Worm (Caenorhabditis elegans) whole organism, L2 larva: Measurements from ENCODE around the gene hum-8.
"Not testable (repeated sequence)": the region's sequence is repeated elsewhere in the genome, so short reads cannot be mapped to it uniquely, and the experiment has no call there.

ENCODE experiments used
- C34F6.9 ChIP-seq: fragments of 150-350 bp; optimal IDR thresholded peaks from 2 replicates; lab custom pipeline; 2014; ENCODE audit warnings: missing biosample characterization, missing genetic modification characterization
- F13H6.1 ChIP-seq: sonication (generic microtip); optimal IDR thresholded peaks from 2 replicates; lab custom pipeline; 2016; ENCODE audit warnings: missing genetic modification characterization, missing compliant biosample characterization
- R02D3.7 ChIP-seq: fragments of 150-350 bp; optimal IDR thresholded peaks from 2 replicates; lab custom pipeline; 2014; ENCODE audit warnings: missing biosample characterization, missing genetic modification characterization
- Y55F3AM.14 ChIP-seq: fragments of 200-800 bp; sonication (Bioruptor generic); optimal IDR thresholded peaks from 2 replicates; lab custom pipeline; 2018; ENCODE audit warnings: mild to moderate bottlenecking, missing genetic modification characterization, missing compliant biosample characterization
- ZK546.5 ChIP-seq: sonication (generic microtip); optimal IDR thresholded peaks from 2 replicates; lab custom pipeline; 2017; ENCODE audit warnings: missing biosample characterization, missing genetic modification characterization
- aly-2 ChIP-seq: fragments of 150-350 bp; optimal IDR thresholded peaks from 2 replicates; lab custom pipeline; 2014; ENCODE audit warnings: missing biosample characterization, missing genetic modification characterization
- ama-1 ChIP-seq: fragments of 150-350 bp; optimal IDR thresholded peaks from 2 replicates; lab custom pipeline; 2018; ENCODE audit warnings: inconsistent platforms
- blmp-1 ChIP-seq: sonication (generic microtip); optimal IDR thresholded peaks from 2 replicates; lab custom pipeline; 2017; ENCODE audit warnings: missing genetic modification characterization, mild to moderate bottlenecking, missing compliant biosample characterization, antibody characterized with exemption, moderate library complexity; ENCODE audit not compliant: insufficient read depth
- ceh-82 ChIP-seq: fragments of 150-350 bp; optimal IDR thresholded peaks from 2 replicates; lab custom pipeline; 2014; ENCODE audit warnings: missing biosample characterization, missing genetic modification characterization
- crh-2 ChIP-seq: sonication (generic microtip); optimal IDR thresholded peaks from 2 replicates; lab custom pipeline; 2017; ENCODE audit warnings: missing biosample characterization, missing genetic modification characterization
- egl-27 ChIP-seq: sonication (generic microtip); optimal IDR thresholded peaks from 3 replicates; lab custom pipeline; 2017; ENCODE audit warnings: missing biosample characterization, missing genetic modification reagents, missing genetic modification characterization
- elt-1 ChIP-seq: fragments of 150-350 bp; optimal IDR thresholded peaks from 2 replicates; lab custom pipeline; 2014; ENCODE audit warnings: missing biosample characterization, missing genetic modification characterization
- fos-1 ChIP-seq: fragments of 150-350 bp; optimal IDR thresholded peaks from 2 replicates; lab custom pipeline; 2014; ENCODE audit warnings: missing biosample characterization, missing genetic modification characterization
- gmeb-1 ChIP-seq: fragments of 150-350 bp; optimal IDR thresholded peaks from 2 replicates; lab custom pipeline; 2014; ENCODE audit warnings: missing biosample characterization, missing genetic modification characterization
- lin-11 ChIP-seq: fragments of 150-350 bp; sonication (generic microtip); optimal IDR thresholded peaks from 2 replicates; lab custom pipeline; 2014; ENCODE audit warnings: missing biosample characterization, missing genetic modification characterization, inconsistent platforms, mixed read lengths
- lin-13 ChIP-seq: fragments of 150-350 bp; optimal IDR thresholded peaks from 2 replicates; lab custom pipeline; 2014; ENCODE audit warnings: missing biosample characterization, missing genetic modification reagents, missing genetic modification characterization
- lin-39 ChIP-seq: fragments of 150-350 bp; optimal IDR thresholded peaks from 2 replicates; lab custom pipeline; 2014; ENCODE audit warnings: missing biosample characterization, missing genetic modification reagents, missing genetic modification characterization
- lsy-2 ChIP-seq, 2 experiments: fragments of 150-350 bp in 1 of 2; sonication (generic microtip) in 1 of 2; optimal IDR thresholded peaks; 2 replicates each; lab custom pipeline; 2014 to 2017; ENCODE audit warnings: missing biosample characterization in 2 of 2, missing genetic modification characterization in 2 of 2
- mab-5 ChIP-seq: fragments of 150-350 bp; optimal IDR thresholded peaks from 2 replicates; lab custom pipeline; 2014; ENCODE audit warnings: missing biosample characterization, missing genetic modification characterization
- mbf-1 ChIP-seq: sonication (generic microtip); optimal IDR thresholded peaks from 2 replicates; lab custom pipeline; 2017; ENCODE audit warnings: missing biosample characterization, missing genetic modification characterization
- mdl-1 ChIP-seq, 2 experiments: fragments of 150-350 bp in 1 of 2; sonication (generic microtip) in 1 of 2; optimal IDR thresholded peaks; 2 replicates each; lab custom pipeline; 2017; ENCODE audit warnings: missing biosample characterization in 2 of 2, missing genetic modification characterization in 2 of 2
- nhr-10 ChIP-seq: sonication (generic microtip); optimal IDR thresholded peaks from 2 replicates; lab custom pipeline; 2017; ENCODE audit warnings: missing biosample characterization, missing genetic modification characterization
- nhr-11 ChIP-seq: fragments of 150-350 bp; optimal IDR thresholded peaks from 2 replicates; lab custom pipeline; 2014; ENCODE audit warnings: missing biosample characterization, missing genetic modification characterization
- nhr-12 ChIP-seq: fragments of 150-350 bp; optimal IDR thresholded peaks from 2 replicates; lab custom pipeline; 2014; ENCODE audit warnings: missing biosample characterization, missing genetic modification characterization
- nhr-129 ChIP-seq: fragments of 150-350 bp; optimal IDR thresholded peaks from 2 replicates; lab custom pipeline; 2014; ENCODE audit warnings: missing biosample characterization, missing genetic modification characterization
- nhr-21 ChIP-seq: fragments of 150-350 bp; optimal IDR thresholded peaks from 2 replicates; lab custom pipeline; 2014; ENCODE audit warnings: missing biosample characterization, missing genetic modification characterization
- nhr-23 ChIP-seq: fragments of 150-350 bp; optimal IDR thresholded peaks from 2 replicates; lab custom pipeline; 2014; ENCODE audit warnings: missing biosample characterization, missing genetic modification reagents, missing genetic modification characterization
- nhr-25 ChIP-seq: fragments of 150-350 bp; sonication (generic microtip); optimal IDR thresholded peaks from 3 replicates; lab custom pipeline; 2014; ENCODE audit warnings: missing biosample characterization, missing genetic modification characterization
- nhr-6 ChIP-seq: fragments of 150-350 bp; optimal IDR thresholded peaks from 2 replicates; lab custom pipeline; 2014; ENCODE audit warnings: missing biosample characterization, missing genetic modification characterization
- nhr-77 ChIP-seq: fragments of 150-350 bp; optimal IDR thresholded peaks from 2 replicates; lab custom pipeline; 2014; ENCODE audit warnings: missing biosample characterization, missing genetic modification characterization
- peb-1 ChIP-seq: fragments of 150-350 bp; optimal IDR thresholded peaks from 2 replicates; lab custom pipeline; 2014; ENCODE audit warnings: missing biosample characterization, missing genetic modification characterization
- sem-4 ChIP-seq: fragments of 150-350 bp; optimal IDR thresholded peaks from 2 replicates; lab custom pipeline; 2014; ENCODE audit warnings: missing biosample characterization, missing genetic modification reagents, missing genetic modification characterization
- skn-1 ChIP-seq: sonication (generic microtip); optimal IDR thresholded peaks from 2 replicates; lab custom pipeline; 2017; ENCODE audit warnings: missing biosample characterization, missing genetic modification characterization
- sma-3 ChIP-seq: sonication (generic microtip); optimal IDR thresholded peaks from 2 replicates; lab custom pipeline; 2016; ENCODE audit warnings: missing genetic modification reagents, missing genetic modification characterization, missing compliant biosample characterization
- sma-9 ChIP-seq, 2 experiments: fragments of 150-350 bp in 1 of 2; sonication (generic microtip) in 1 of 2; optimal IDR thresholded peaks; 2 replicates each; lab custom pipeline; 2014 to 2016; ENCODE audit warnings: missing genetic modification characterization in 2 of 2, mild to moderate bottlenecking in 1 of 2, missing biosample characterization in 1 of 2, missing compliant biosample characterization in 1 of 2, missing genetic modification reagents in 1 of 2, moderate library complexity in 1 of 2
- snpc-4 ChIP-seq: fragments of 150-350 bp; optimal IDR thresholded peaks from 2 replicates; lab custom pipeline; 2014; ENCODE audit warnings: missing biosample characterization, missing genetic modification characterization
- unc-55 ChIP-seq: fragments of 150-350 bp; sonication (generic microtip); optimal IDR thresholded peaks from 3 replicates; lab custom pipeline; 2014; ENCODE audit warnings: missing biosample characterization, missing genetic modification reagents, missing genetic modification characterization
- zag-1 ChIP-seq: fragments of 150-350 bp; optimal IDR thresholded peaks from 2 replicates; lab custom pipeline; 2014; ENCODE audit warnings: missing biosample characterization, missing genetic modification characterization
- ztf-11 ChIP-seq: sonication (generic microtip); optimal IDR thresholded peaks from 2 replicates; lab custom pipeline; 2017; ENCODE audit warnings: missing biosample characterization, missing genetic modification characterization
- ztf-4 ChIP-seq: fragments of 150-350 bp; optimal IDR thresholded peaks from 2 replicates; lab custom pipeline; 2014; ENCODE audit warnings: missing biosample characterization, missing genetic modification characterization

Gene hum-8

DNA sequence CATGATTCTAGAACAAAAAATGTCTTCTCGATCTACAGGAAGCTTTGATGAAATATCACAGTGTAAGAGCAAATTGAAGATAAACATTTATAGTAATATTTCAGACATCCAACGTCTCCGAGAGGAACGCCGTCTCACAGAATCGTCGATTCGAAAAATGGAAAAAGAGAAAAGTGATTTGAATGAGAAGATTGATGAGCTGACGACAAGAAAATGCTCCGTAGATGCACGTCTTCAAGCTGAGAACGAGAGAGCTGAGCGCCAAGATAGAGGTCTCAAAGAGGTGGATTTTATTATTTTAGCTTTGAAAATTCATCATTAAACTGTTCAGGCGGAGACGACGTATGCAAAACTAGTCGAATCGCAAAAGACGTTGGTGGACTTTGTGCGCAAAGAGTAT, 52.3 kb downstream of the hum-8 start, which contains the start of gene ssna-1:
Gene ssna-1, plus strand, starts transcription at position 12 of the 400 bp plus-strand sequence.
- no peak for TF ChIP-seq nhr-12 (tag; lab: Kevin White, UChicago)
- no peak for TF ChIP-seq mdl-1 (tag; optimal IDR thresholded peaks at IDR 0.05; lab: Kevin White, UChicago)
- no peak for TF ChIP-seq unc-55 (GFP tag; lab: Kevin White, UChicago)
- no peak for TF ChIP-seq aly-2 (tag; lab: Kevin White, UChicago)
- no peak for TF ChIP-seq egl-27 (tag; lab: Kevin White, UChicago)
- no peak for TF ChIP-seq mab-5 (tag; lab: Kevin White, UChicago)
- TF ChIP-seq ZK546.5 (tag; lab: Kevin White, UChicago): no peak

ce11 chrIV:387283-388048, 52.9 kb downstream of the hum-8 start:
- TF ChIP-seq nhr-10 (tag; lab: Kevin White, UChicago): no peak
- no peak for TF ChIP-seq sma-3
- no peak for TF ChIP-seq skn-1
- no peak for TF ChIP-seq lin-11 (tag; lab: Kevin White, UChicago)
- TF ChIP-seq, all 48 proteins: peak for 0

- TF ChIP-seq mbf-1 (tag; lab: Kevin White, UChicago) (no peak), nhr-10 (tag; lab: Kevin White, UChicago) (no peak), nhr-6 (no peak), zag-1 (tag; lab: Kevin White, UChicago) (no peak), nhr-23 (tag; lab: Kevin White, UChicago) (no peak), egl-27 (tag; lab: Kevin White, UChicago) (no peak), sma-9 (GFP tag; optimal IDR thresholded peaks at IDR 0.05; lab: Kevin White, UChicago) (no peak), sma-9 (tag; optimal IDR thresholded peaks at IDR 0.05; lab: Kevin White, UChicago) (no peak), ztf-11 (tag; lab: Kevin White, UChicago) (no peak), Y55F3AM.14 (GFP tag; lab: Kevin White, UChicago) (no peak), elt-1 (no peak), mdl-1 (tag; optimal IDR thresholded peaks at IDR 0.05; lab: Kevin White, UChicago) (no peak), crh-2 (tag; lab: Kevin White, UChicago) (no peak), nhr-129 (tag; lab: Kevin White, UChicago) (no peak), nhr-11 (tag; lab: Kevin White, UChicago) (no peak), nhr-77 (no peak), sem-4 (tag; lab: Kevin White, UChicago) (no peak), peb-1 (tag; lab: Kevin White, UChicago) (no peak)
- TF ChIP-seq, all 48 proteins: peak for 0
These were observed 53.8 kb downstream of the hum-8 start, which contains the start of gene T07A9.14 for ce11 chrIV:386576-386975. Gene T07A9.14 (plus strand): TSS chrIV:386699.

DNA sequence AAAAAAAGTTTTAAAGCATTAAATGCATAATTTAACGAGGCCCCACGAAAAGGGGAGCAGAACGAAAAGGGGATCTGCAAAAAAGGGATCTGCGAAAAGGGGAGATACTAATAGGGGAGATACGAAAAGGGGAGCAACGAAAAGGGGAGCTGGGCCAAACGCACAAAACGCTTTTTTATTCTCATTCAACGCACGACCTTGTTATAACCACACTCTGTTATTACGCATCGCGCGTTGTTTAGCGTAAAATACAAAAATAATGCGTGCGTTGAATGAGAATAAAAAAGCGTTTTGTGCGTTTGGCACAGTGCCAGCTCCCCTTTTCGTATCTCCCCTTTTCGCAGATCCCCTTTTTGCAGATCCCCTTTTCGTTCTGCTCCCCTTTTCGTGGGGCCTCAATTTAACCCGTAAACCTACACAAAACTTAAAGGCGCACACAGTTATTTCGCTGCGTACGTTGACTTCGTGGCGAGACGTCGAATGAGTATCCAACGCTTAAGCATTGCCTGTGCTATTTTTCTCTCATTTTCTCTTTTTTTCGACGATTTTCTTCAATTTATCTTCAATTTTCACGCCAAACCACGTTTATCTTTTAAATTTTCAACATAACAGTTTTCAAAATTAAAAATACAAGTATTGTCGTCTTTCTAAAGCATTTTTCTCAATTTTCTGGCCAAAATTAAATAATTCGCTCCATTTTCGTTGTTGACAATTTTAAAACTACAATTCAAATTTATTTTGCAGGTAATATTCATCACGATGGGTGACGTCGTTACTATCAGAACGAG, 55.0 kb downstream of the hum-8 start, which contains the start of gene rps-24:
Gene rps-24, plus strand, starts transcription at position 738 of the 788 bp plus-strand sequence.
- TF ChIP-seq sma-3: peak; percentile 97
- peak; percentile 81 for TF ChIP-seq nhr-25 (tag; lab: Kevin White, UChicago)
- TF ChIP-seq blmp-1: peak; percentile 49
- TF ChIP-seq fos-1 (tag; lab: Kevin White, UChicago): peak; percentile 76
- peak; percentile 83 for TF ChIP-seq Y55F3AM.14 (GFP tag; lab: Kevin White, UChicago)
- peak; percentile 86 to 94 for TF ChIP-seq lsy-2 (tag; optimal IDR thresholded peaks at IDR 0.05; lab: Kevin White, UChicago)
- TF ChIP-seq gmeb-1: peak; percentile 80
- peak; percentile 15 for TF ChIP-seq ama-1 (lab: Kevin White, UChicago)
- peak; percentile 44 for TF ChIP-seq lin-39
- peak; percentile 65 for TF ChIP-seq ZK546.5 (tag; lab: Kevin White, UChicago)
- peak; percentile 64 for TF ChIP-seq snpc-4 (tag; lab: Kevin White, UChicago)
- TF ChIP-seq sem-4 (tag; lab: Kevin White, UChicago): peak; percentile 80
- TF ChIP-seq zag-1 (tag; lab: Kevin White, UChicago): peak; percentile 53
- peak; percentile 51 for TF ChIP-seq ceh-82 (tag; lab: Kevin White, UChicago)
- peak; percentile 69 for TF ChIP-seq egl-27 (tag; lab: Kevin White, UChicago)
- TF ChIP-seq F13H6.1 (tag; lab: Kevin White, UChicago): peak; percentile 94
- TF ChIP-seq nhr-6: peak; percentile 80
- peak; percentile 95 for TF ChIP-seq nhr-129 (tag; lab: Kevin White, UChicago)
- peak; percentile 60 for TF ChIP-seq lin-11 (tag; lab: Kevin White, UChicago)
- peak; percentile 86 for TF ChIP-seq R02D3.7 (tag; lab: Kevin White, UChicago)
- peak; percentile 97 for TF ChIP-seq unc-55 (GFP tag; lab: Kevin White, UChicago)
- peak; percentile 81 for TF ChIP-seq nhr-21 (tag; lab: Kevin White, UChicago)
- peak; percentile 86 for TF ChIP-seq sma-9 (GFP tag; optimal IDR thresholded peaks at IDR 0.05; lab: Kevin White, UChicago)
- not testable (repeated sequence) for TF ChIP-seq sma-9 (tag; optimal IDR thresholded peaks at IDR 0.05; lab: Kevin White, UChicago)
- peak; percentile 64 for TF ChIP-seq ztf-4
- TF ChIP-seq lin-13 (GFP tag; lab: Kevin White, UChicago): peak; percentile 93
- peak; percentile 88 for TF ChIP-seq C34F6.9
- peak; percentile 0 to 38 for TF ChIP-seq mdl-1 (tag; optimal IDR thresholded peaks at IDR 0.05; lab: Kevin White, UChicago)
- peak; percentile 28 for TF ChIP-seq nhr-77
- TF ChIP-seq crh-2 (tag; lab: Kevin White, UChicago): peak; percentile 93
- TF ChIP-seq mab-5 (tag; lab: Kevin White, UChicago): peak; percentile 87
